Fruit fly (Drosophila melanogaster) whole organism, wandering third instar larva: Measurements from ENCODE around the gene RpS25.

Experiments used
- Abd-B ChIP-seq: fragments of >200 bp; optimal IDR thresholded peaks from 2 replicates; lab custom pipeline; 2017; ENCODE audit warnings: missing biosample characterization, missing genetic modification characterization
- CG32264 ChIP-seq: fragments of 200-800 bp; sonication (Bioruptor generic); optimal IDR thresholded peaks from 2 replicates; lab custom pipeline; 2016; ENCODE audit warnings: missing biosample characterization, missing genetic modification characterization
- CG9705 ChIP-seq: fragments of 200-800 bp; sonication (Bioruptor generic); optimal IDR thresholded peaks from 2 replicates; lab custom pipeline; 2018; ENCODE audit warnings: missing biosample characterization, mild to moderate bottlenecking, missing genetic modification characterization
- CrebA ChIP-seq: fragments of 200-800 bp; sonication (Bioruptor generic); optimal IDR thresholded peaks from 2 replicates; lab custom pipeline; 2016; ENCODE audit warnings: missing biosample characterization, mild to moderate bottlenecking, missing genetic modification characterization, borderline replicate concordance
- Dif ChIP-seq: fragments of 200-275, 200-300 bp; sonication (Bioruptor generic); optimal IDR thresholded peaks from 2 replicates; lab custom pipeline; 2018; ENCODE audit warnings: missing biosample characterization, missing genetic modification characterization; ENCODE audit not compliant: partially characterized antibody
- GATAd ChIP-seq: sonication (Bioruptor generic); optimal IDR thresholded peaks from 2 replicates; lab custom pipeline; 2016; ENCODE audit warnings: missing biosample characterization, missing genetic modification characterization
- HLH106 ChIP-seq: fragments of 200-800 bp; optimal IDR thresholded peaks from 3 replicates; lab custom pipeline; 2019; ENCODE audit warnings: missing biosample characterization, mild to moderate bottlenecking, missing genetic modification characterization, moderate library complexity
- Hnf4 ChIP-seq: fragments of 200-800 bp; sonication (Bioruptor generic); optimal IDR thresholded peaks from 2 replicates; lab custom pipeline; 2016; ENCODE audit warnings: missing biosample characterization, mild to moderate bottlenecking, missing genetic modification characterization
- Hr78 ChIP-seq: fragments of >200 bp; optimal IDR thresholded peaks from 2 replicates; lab custom pipeline; 2017; ENCODE audit warnings: missing biosample characterization, missing genetic modification characterization
- Jra ChIP-seq: sonication (Bioruptor generic); optimal IDR thresholded peaks from 2 replicates; lab custom pipeline; 2016; ENCODE audit warnings: missing biosample characterization, missing genetic modification characterization
- Mio ChIP-seq: sonication (Bioruptor generic); optimal IDR thresholded peaks from 2 replicates; lab custom pipeline; 2016; ENCODE audit warnings: missing biosample characterization, missing genetic modification characterization
- Myc ChIP-seq: fragments of >200 bp; optimal IDR thresholded peaks from 2 replicates; lab custom pipeline; 2017
- N ChIP-seq: fragments of >200 bp; optimal IDR thresholded peaks from 2 replicates; lab custom pipeline; 2018; ENCODE audit warnings: missing biosample characterization, missing external identifiers, missing genetic modification characterization
- OdsH ChIP-seq: fragments of 200-800 bp; sonication (Bioruptor generic); optimal IDR thresholded peaks from 2 replicates; lab custom pipeline; 2016; ENCODE audit warnings: missing biosample characterization, mild to moderate bottlenecking, missing genetic modification characterization
- Rel ChIP-seq, 2 experiments: fragments of 200-800 bp; sonication (Bioruptor generic) in 1 of 2; optimal IDR thresholded peaks; 2 replicates in 1 of 2; 3 replicates in 1 of 2; lab custom pipeline; 2016 to 2019; ENCODE audit warnings: mild to moderate bottlenecking in 2 of 2, missing biosample characterization in 2 of 2, missing genetic modification characterization in 2 of 2, moderate library complexity in 1 of 2
- Vsx2 ChIP-seq: fragments of 200-300, 225-300 bp; sonication (Bioruptor generic); optimal IDR thresholded peaks from 2 replicates; lab custom pipeline; 2018; ENCODE audit warnings: missing biosample characterization, missing genetic modification characterization; ENCODE audit not compliant: partially characterized antibody
- brk ChIP-seq: fragments of 200-800 bp; sonication (Bioruptor generic); optimal IDR thresholded peaks from 2 replicates; lab custom pipeline; 2016; ENCODE audit warnings: missing biosample characterization, mild to moderate bottlenecking, missing genetic modification characterization
- dl ChIP-seq, 2 experiments: fragments of 175-275, 200-275 bp in 1 of 2; fragments of 200-275 bp in 1 of 2; sonication (Bioruptor generic); optimal IDR thresholded peaks; lab custom pipeline; 2018; ENCODE audit warnings: mild to moderate bottlenecking in 2 of 2, missing biosample characterization in 2 of 2, missing genetic modification characterization in 2 of 2, moderate library complexity in 2 of 2; ENCODE audit not compliant: partially characterized antibody in 2 of 2, insufficient read depth in 1 of 2
- dmrt93B ChIP-seq: fragments of 200-800 bp; sonication (Bioruptor generic); optimal IDR thresholded peaks from 2 replicates; lab custom pipeline; 2018; ENCODE audit warnings: missing biosample characterization, mild to moderate bottlenecking, missing genetic modification characterization
- dsf ChIP-seq: sonication (Bioruptor generic); optimal IDR thresholded peaks from 2 replicates; lab custom pipeline; 2016; ENCODE audit warnings: missing biosample characterization, missing genetic modification characterization, borderline replicate concordance
- foxo ChIP-seq, 2 experiments: fragments of 200-800 bp; sonication (Bioruptor generic); optimal IDR thresholded peaks; 2 replicates in 1 of 2; 3 replicates in 1 of 2; lab custom pipeline; 2016 to 2017; ENCODE audit warnings: missing biosample characterization in 2 of 2, missing genetic modification characterization in 2 of 2
- fru ChIP-seq: fragments of 200-800 bp; sonication (Bioruptor generic); optimal IDR thresholded peaks from 3 replicates; lab custom pipeline; 2016; ENCODE audit warnings: missing biosample characterization, mild to moderate bottlenecking, missing genetic modification characterization
- h ChIP-seq: fragments of 200-800 bp; sonication (Bioruptor generic); optimal IDR thresholded peaks from 3 replicates; lab custom pipeline; 2016; ENCODE audit warnings: missing biosample characterization, mild to moderate bottlenecking, missing genetic modification characterization
- jim ChIP-seq: fragments of 175-275, 200-325 bp; sonication (Bioruptor generic); optimal IDR thresholded peaks from 2 replicates; lab custom pipeline; 2016; ENCODE audit warnings: missing biosample characterization, mild to moderate bottlenecking, missing genetic modification characterization
- lola ChIP-seq: fragments of >200 bp; optimal IDR thresholded peaks from 2 replicates; lab custom pipeline; 2017; ENCODE audit warnings: missing biosample characterization, missing genetic modification characterization
- pan ChIP-seq: fragments of >200 bp; optimal IDR thresholded peaks from 2 replicates; lab custom pipeline; 2017
- psq ChIP-seq: fragments of 200-800 bp; sonication (Bioruptor generic); optimal IDR thresholded peaks from 3 replicates; lab custom pipeline; 2017; ENCODE audit warnings: missing biosample characterization, mild to moderate bottlenecking, missing genetic modification characterization, moderate library complexity
- rgr ChIP-seq: fragments of 200-800 bp; sonication (Bioruptor generic); optimal IDR thresholded peaks from 3 replicates; lab custom pipeline; 2016; ENCODE audit warnings: missing biosample characterization, mild to moderate bottlenecking, missing genetic modification characterization
- sage ChIP-seq: fragments of 200-800 bp; sonication (Bioruptor generic); optimal IDR thresholded peaks from 2 replicates; lab custom pipeline; 2016; ENCODE audit warnings: missing biosample characterization, mild to moderate bottlenecking, missing genetic modification characterization
- sv ChIP-seq: fragments of 200-800 bp; sonication (Bioruptor generic); optimal IDR thresholded peaks from 3 replicates; lab custom pipeline; 2016; ENCODE audit warnings: missing biosample characterization, missing genetic modification characterization
- tai ChIP-seq: sonication (Bioruptor generic); optimal IDR thresholded peaks from 2 replicates; lab custom pipeline; 2016; ENCODE audit warnings: missing biosample characterization, missing genetic modification characterization
- usp ChIP-seq: fragments of >200 bp; optimal IDR thresholded peaks from 2 replicates; lab custom pipeline; 2017; ENCODE audit warnings: missing biosample characterization, missing genetic modification characterization

The RpS25 gene

dm6 chr3R:11173169-11173506 is 42.9 kb downstream of the RpS25 start:
- TF ChIP-seq pan (no peak), jim (GFP tag; lab: Kevin White, UChicago) (no peak), HLH106 (tag; lab: Kevin White, UChicago) (no peak), sv (GFP tag; lab: Kevin White, UChicago) (no peak), CrebA (GFP tag; lab: Kevin White, UChicago) (peak; percentile 58), rgr (GFP tag; lab: Kevin White, UChicago) (no peak), Jra (GFP tag; lab: Kevin White, UChicago) (no peak)

- peak; percentile 16 for TF ChIP-seq Dif
- TF ChIP-seq Vsx2 (GFP tag; lab: Kevin White, UChicago) = peak; percentile 94
- TF ChIP-seq foxo (GFP tag; optimal IDR thresholded peaks at IDR 0.05; lab: Kevin White, UChicago) = no peak
- TF ChIP-seq Abd-B (GFP tag; lab: Kevin White, UChicago) = no peak
- TF ChIP-seq Hnf4 (GFP tag; lab: Kevin White, UChicago) = no peak
- peak in 1 of 2 experiments; percentile 28 for TF ChIP-seq dl (GFP tag; optimal IDR thresholded peaks at IDR 0.05; lab: Kevin White, UChicago; ENCODE audit: insufficient read depth in 1 of 2, partially characterized antibody in 2 of 2)
- no peak for TF ChIP-seq Hr78 (GFP tag; lab: Kevin White, UChicago)
- TF ChIP-seq brk (GFP tag; lab: Kevin White, UChicago) = peak; percentile 17
Measured at dm6 chr3R:11172460-11173168, 43.5 kb downstream of the RpS25 start, which contains the start of gene Ugt35A1. Gene Ugt35A1, minus strand, starts transcription at chr3R:11172664.

dm6 chr3R:11170146-11170545 is 45.9 kb downstream of the RpS25 start, which contains the start of gene Ugt35B1:
Gene Ugt35B1, minus strand, starts transcription at chr3R:11170246.
- no peak for TF ChIP-seq usp (GFP tag; lab: Kevin White, UChicago)
- no peak for TF ChIP-seq brk (GFP tag; lab: Kevin White, UChicago)
- no peak for TF ChIP-seq Mio (GFP tag; lab: Kevin White, UChicago)
- no peak for TF ChIP-seq fru (GFP tag; lab: Kevin White, UChicago)
- TF ChIP-seq Hr78 (GFP tag; lab: Kevin White, UChicago) = no peak
- no peak for TF ChIP-seq foxo (GFP tag; optimal IDR thresholded peaks at IDR 0.05; lab: Kevin White, UChicago)
- TF ChIP-seq tai (GFP tag; lab: Kevin White, UChicago) = no peak
- no peak for TF ChIP-seq CG9705 (GFP tag; lab: Kevin White, UChicago)
- TF ChIP-seq sage = no peak
- TF ChIP-seq CG32264 = no peak
- no peak for TF ChIP-seq Myc
- TF ChIP-seq dsf = no peak
- TF ChIP-seq N (GFP tag; lab: Kevin White, UChicago) = no peak
- no peak for TF ChIP-seq Hnf4 (GFP tag; lab: Kevin White, UChicago)
- TF ChIP-seq psq (GFP tag; lab: Kevin White, UChicago) = no peak

- TF ChIP-seq Mio (GFP tag; lab: Kevin White, UChicago) (no peak), brk (GFP tag; lab: Kevin White, UChicago) (no peak), lola (GFP tag; lab: Kevin White, UChicago) (no peak), OdsH (GFP tag; lab: Kevin White, UChicago) (no peak), Vsx2 (GFP tag; lab: Kevin White, UChicago) (no peak), h (GFP tag; lab: Kevin White, UChicago) (no peak), Hr78 (GFP tag; lab: Kevin White, UChicago) (no peak), psq (GFP tag; lab: Kevin White, UChicago) (no peak), foxo (GFP tag; optimal IDR thresholded peaks at IDR 0.05; lab: Kevin White, UChicago) (no peak), CG9705 (GFP tag; lab: Kevin White, UChicago) (no peak), GATAd (GFP tag; lab: Kevin White, UChicago) (no peak), Rel (GFP tag; optimal IDR thresholded peaks at IDR 0.05; lab: Kevin White, UChicago) (no peak), Rel (tag; optimal IDR thresholded peaks at IDR 0.05; lab: Kevin White, UChicago) (no peak), dmrt93B (GFP tag; lab: Kevin White, UChicago) (no peak), Abd-B (GFP tag; lab: Kevin White, UChicago) (no peak), pan (no peak), Myc (no peak)
Measured at dm6 chr3R:11167931-11168465, 48.1 kb downstream of the RpS25 start, which contains the start of gene Ugt35E2. Gene Ugt35E2, minus strand, starts transcription at chr3R:11167981.
